Worm (Caenorhabditis elegans) whole organism, early embryonic: ENCODE measurements around the gene Y54E2A.8.
A peak's percentile ranks its signal among the peaks of the same experiment; 100 is the strongest.

Experiments used
- B0310.2 ChIP-seq: sonication (generic microtip); optimal IDR thresholded peaks from 2 replicates; lab custom pipeline; 2016; ENCODE audit warnings: mild to moderate bottlenecking, missing genetic modification characterization, missing compliant biosample characterization
- F13C5.2 ChIP-seq: sonication (generic microtip); optimal IDR thresholded peaks from 2 replicates; lab custom pipeline; 2017; ENCODE audit warnings: mild to moderate bottlenecking, missing genetic modification characterization, inconsistent platforms, missing compliant biosample characterization
- aly-1 ChIP-seq: sonication (generic microtip); optimal IDR thresholded peaks from 2 replicates; lab custom pipeline; 2016; ENCODE audit warnings: missing genetic modification characterization, missing compliant biosample characterization
- ama-1 ChIP-seq: fragments of 150-350 bp; optimal IDR thresholded peaks from 2 replicates; lab custom pipeline; 2014
- ceh-13 ChIP-seq: fragments of 200-800 bp; sonication (Bioruptor generic); optimal IDR thresholded peaks from 2 replicates; lab custom pipeline; 2018; ENCODE audit warnings: mild to moderate bottlenecking, missing genetic modification characterization, missing compliant biosample characterization
- ceh-36 ChIP-seq: sonication (generic microtip); optimal IDR thresholded peaks from 2 replicates; lab custom pipeline; 2016; ENCODE audit warnings: missing genetic modification characterization, inconsistent platforms, missing compliant biosample characterization
- ets-7 ChIP-seq: sonication (generic microtip); optimal IDR thresholded peaks from 2 replicates; lab custom pipeline; 2016; ENCODE audit warnings: missing genotype, missing genetic modification characterization, missing compliant biosample characterization
- flt-1 ChIP-seq: fragments of 200-800 bp; sonication (Bioruptor generic); IDR thresholded peaks from 2 replicates; pipeline ENCODE4 v1.3.6; 2022; ENCODE audit warnings: missing genetic modification characterization, missing compliant biosample characterization
- hmbx-1 ChIP-seq: sonication (generic microtip); optimal IDR thresholded peaks from 2 replicates; lab custom pipeline; 2016; ENCODE audit warnings: mild to moderate bottlenecking, missing genetic modification characterization, missing compliant biosample characterization
- hmg-4 ChIP-seq: fragments of 200-800 bp; sonication (Bioruptor generic); optimal IDR thresholded peaks from 2 replicates; lab custom pipeline; 2018; ENCODE audit warnings: mild to moderate bottlenecking, missing genetic modification characterization, missing compliant biosample characterization
- hnd-1 ChIP-seq: sonication (generic microtip); optimal IDR thresholded peaks from 2 replicates; lab custom pipeline; 2016; ENCODE audit warnings: missing genetic modification characterization, missing compliant biosample characterization
- pes-1 ChIP-seq: fragments of 200-800 bp; sonication (Bioruptor generic); IDR thresholded peaks from 2 replicates; pipeline ENCODE4 v1.3.6; 2022; ENCODE audit warnings: missing genetic modification reagents, missing genetic modification characterization, missing compliant biosample characterization
- scrt-1 ChIP-seq: fragments of 200-800 bp; sonication (Bioruptor generic); IDR thresholded peaks from 2 replicates; pipeline ENCODE4 v1.3.6; 2022; ENCODE audit warnings: missing genetic modification characterization, missing compliant biosample characterization
- sea-1 ChIP-seq: fragments of 200-800 bp; sonication (Bioruptor generic); conservative IDR thresholded peaks from 2 replicates; pipeline ENCODE4 v1.3.6; 2022; ENCODE audit warnings: missing genetic modification characterization, missing compliant biosample characterization
- tbx-11 ChIP-seq: fragments of 200-800 bp; sonication (Bioruptor generic); IDR thresholded peaks from 2 replicates; pipeline ENCODE4 v1.3.6; 2022; ENCODE audit warnings: missing genetic modification characterization, missing compliant biosample characterization
- tbx-37 ChIP-seq: fragments of 200-800 bp; sonication (Bioruptor generic); conservative IDR thresholded peaks from 2 replicates; pipeline ENCODE4 v1.3.6; 2022; ENCODE audit warnings: missing genetic modification reagents, missing genetic modification characterization, missing compliant biosample characterization
- tra-4 ChIP-seq: sonication (generic microtip); optimal IDR thresholded peaks from 2 replicates; lab custom pipeline; 2017; ENCODE audit warnings: missing genetic modification characterization, missing compliant biosample characterization

The Y54E2A.8 gene

DNA sequence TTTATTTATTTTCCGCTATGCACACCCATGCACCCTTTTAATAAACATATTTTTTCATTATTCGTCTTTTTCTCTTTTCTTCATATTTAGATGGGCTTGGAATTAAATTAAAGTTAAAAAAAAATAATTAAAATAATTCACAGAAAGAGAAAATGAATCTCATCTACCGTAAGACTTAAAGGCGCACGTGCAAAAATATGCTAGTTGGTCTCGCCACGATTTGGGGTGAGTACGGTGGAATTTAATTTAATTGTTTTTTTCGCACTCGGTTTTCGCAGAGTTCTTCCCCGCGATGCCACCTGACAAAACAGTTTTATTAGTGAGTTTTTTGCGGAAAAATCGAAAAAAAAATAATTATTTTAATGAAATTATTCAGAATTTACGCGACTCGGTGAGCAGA lies at the start of gene Y54E2A.8:
Gene Y54E2A.8 (plus strand): TSS at position 254 of the 400 bp plus-strand sequence.
- no peak for TF ChIP-seq B0310.2 (tag; lab: Kevin White, UChicago)
- no peak for TF ChIP-seq tbx-37
- no peak for TF ChIP-seq tra-4 (tag; lab: Kevin White, UChicago)
- no peak for TF ChIP-seq hnd-1 (tag; lab: Kevin White, UChicago)
- TF ChIP-seq pes-1: no peak
- TF ChIP-seq sea-1 (GFP tag; lab: Robert Waterston, UW): no peak
- TF ChIP-seq aly-1 (tag; lab: Kevin White, UChicago): no peak
- no peak for TF ChIP-seq tbx-11 (GFP tag; lab: Robert Waterston, UW)
- TF ChIP-seq hmbx-1 (tag; lab: Kevin White, UChicago): no peak
- TF ChIP-seq hmg-4: no peak
- TF ChIP-seq ceh-13 (GFP tag; lab: Kevin White, UChicago): no peak
- no peak for TF ChIP-seq ceh-36 (tag; lab: Kevin White, UChicago)
- no peak for TF ChIP-seq ets-7 (tag; lab: Kevin White, UChicago)
- TF ChIP-seq F13C5.2 (tag; lab: Kevin White, UChicago): no peak
- no peak for TF ChIP-seq ama-1 (lab: Kevin White, UChicago)
- TF ChIP-seq flt-1 (GFP tag; lab: Robert Waterston, UW): no peak
- no peak for TF ChIP-seq scrt-1

DNA sequence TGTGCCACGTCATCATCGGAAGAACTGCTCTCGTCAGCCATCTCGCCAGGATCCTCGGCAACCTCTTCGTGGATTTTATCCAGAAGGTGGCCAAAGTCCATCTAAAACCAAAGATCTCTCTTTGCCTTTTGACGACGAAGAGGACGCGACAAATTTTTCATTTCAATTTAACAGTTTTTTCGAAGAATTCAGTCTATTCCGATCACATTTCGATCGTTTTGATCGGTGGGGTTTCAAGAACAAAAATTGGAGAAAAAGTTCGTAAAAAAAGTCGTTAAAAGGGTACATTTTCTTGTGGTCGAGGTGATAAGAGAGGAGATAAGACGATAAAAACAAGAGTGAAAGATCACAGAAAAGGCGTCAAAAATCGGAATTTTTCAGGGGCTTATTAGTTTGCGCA lies 44.7 kb upstream of the Y54E2A.8 start, which contains the start of gene glna-1:
Gene glna-1 (minus strand): TSS at position 101 of the 400 bp plus-strand sequence.
- TF ChIP-seq tbx-37 (no peak), B0310.2 (tag; lab: Kevin White, UChicago) (no peak), pes-1 (no peak), ceh-36 (tag; lab: Kevin White, UChicago) (no peak), aly-1 (tag; lab: Kevin White, UChicago) (no peak), flt-1 (GFP tag; lab: Robert Waterston, UW) (no peak), F13C5.2 (tag; lab: Kevin White, UChicago) (no peak), sea-1 (GFP tag; lab: Robert Waterston, UW) (no peak), scrt-1 (no peak), tra-4 (tag; lab: Kevin White, UChicago) (no peak), tbx-11 (GFP tag; lab: Robert Waterston, UW) (no peak), ceh-13 (GFP tag; lab: Kevin White, UChicago) (no peak)

DNA sequence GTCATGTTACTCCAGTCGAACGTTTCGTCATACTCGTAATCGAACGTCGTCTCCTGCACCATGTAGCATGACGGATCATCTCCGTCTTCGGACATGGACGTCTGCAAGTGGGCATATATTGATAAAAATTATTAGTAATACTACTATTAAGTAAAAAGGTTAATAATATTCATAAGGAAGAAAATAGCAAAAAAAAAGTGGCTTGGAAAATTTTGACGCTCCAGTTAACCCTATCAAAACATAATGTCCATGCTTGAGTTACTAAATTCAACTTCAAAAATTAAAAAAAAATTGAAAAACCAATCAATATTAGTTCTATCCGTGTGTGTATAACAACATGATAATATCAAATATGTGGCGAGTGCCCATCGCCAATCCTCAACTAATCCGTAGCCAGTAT lies 39.0 kb upstream of the Y54E2A.8 start, which contains the start of gene npr-34:
Gene npr-34 (minus strand): TSS at position 101 of the 400 bp plus-strand sequence.
- TF ChIP-seq sea-1 (GFP tag; lab: Robert Waterston, UW): no peak
- TF ChIP-seq hnd-1 (tag; lab: Kevin White, UChicago): no peak
- no peak for TF ChIP-seq ceh-13 (GFP tag; lab: Kevin White, UChicago)
- no peak for TF ChIP-seq flt-1 (GFP tag; lab: Robert Waterston, UW)
- TF ChIP-seq B0310.2 (tag; lab: Kevin White, UChicago): no peak
- no peak for TF ChIP-seq ceh-36 (tag; lab: Kevin White, UChicago)
- no peak for TF ChIP-seq pes-1
- no peak for TF ChIP-seq aly-1 (tag; lab: Kevin White, UChicago)
- TF ChIP-seq scrt-1: no peak
- no peak for TF ChIP-seq hmg-4
- no peak for TF ChIP-seq ama-1 (lab: Kevin White, UChicago)
- no peak for TF ChIP-seq tbx-37
- TF ChIP-seq tbx-11 (GFP tag; lab: Robert Waterston, UW): no peak
- no peak for TF ChIP-seq hmbx-1 (tag; lab: Kevin White, UChicago)
- TF ChIP-seq tra-4 (tag; lab: Kevin White, UChicago): no peak
- TF ChIP-seq F13C5.2 (tag; lab: Kevin White, UChicago): no peak
- TF ChIP-seq ets-7 (tag; lab: Kevin White, UChicago): no peak

DNA sequence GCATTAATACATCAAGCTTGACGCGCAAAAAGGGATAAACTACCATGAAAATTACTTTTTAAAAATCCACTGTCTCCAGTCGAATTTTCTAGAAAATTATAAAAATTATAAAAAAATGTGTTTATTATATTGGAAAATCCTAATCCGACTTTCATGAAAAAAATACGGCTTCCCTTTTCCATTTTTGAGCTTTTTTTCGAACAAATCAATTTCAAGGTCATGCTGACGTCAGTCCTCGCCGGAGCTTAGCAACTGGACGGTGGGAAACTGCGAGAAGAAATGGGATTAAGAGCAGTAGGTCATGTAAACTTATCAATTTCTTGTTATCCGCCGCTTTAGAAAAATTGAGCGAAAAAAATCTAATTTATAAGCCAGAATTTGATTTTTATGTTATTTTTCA lies 33.0 kb upstream of the Y54E2A.8 start:
- no peak for TF ChIP-seq hnd-1 (tag; lab: Kevin White, UChicago)
- no peak for TF ChIP-seq F13C5.2 (tag; lab: Kevin White, UChicago)
- no peak for TF ChIP-seq scrt-1
- TF ChIP-seq ets-7 (tag; lab: Kevin White, UChicago): no peak
- TF ChIP-seq flt-1 (GFP tag; lab: Robert Waterston, UW): no peak

DNA sequence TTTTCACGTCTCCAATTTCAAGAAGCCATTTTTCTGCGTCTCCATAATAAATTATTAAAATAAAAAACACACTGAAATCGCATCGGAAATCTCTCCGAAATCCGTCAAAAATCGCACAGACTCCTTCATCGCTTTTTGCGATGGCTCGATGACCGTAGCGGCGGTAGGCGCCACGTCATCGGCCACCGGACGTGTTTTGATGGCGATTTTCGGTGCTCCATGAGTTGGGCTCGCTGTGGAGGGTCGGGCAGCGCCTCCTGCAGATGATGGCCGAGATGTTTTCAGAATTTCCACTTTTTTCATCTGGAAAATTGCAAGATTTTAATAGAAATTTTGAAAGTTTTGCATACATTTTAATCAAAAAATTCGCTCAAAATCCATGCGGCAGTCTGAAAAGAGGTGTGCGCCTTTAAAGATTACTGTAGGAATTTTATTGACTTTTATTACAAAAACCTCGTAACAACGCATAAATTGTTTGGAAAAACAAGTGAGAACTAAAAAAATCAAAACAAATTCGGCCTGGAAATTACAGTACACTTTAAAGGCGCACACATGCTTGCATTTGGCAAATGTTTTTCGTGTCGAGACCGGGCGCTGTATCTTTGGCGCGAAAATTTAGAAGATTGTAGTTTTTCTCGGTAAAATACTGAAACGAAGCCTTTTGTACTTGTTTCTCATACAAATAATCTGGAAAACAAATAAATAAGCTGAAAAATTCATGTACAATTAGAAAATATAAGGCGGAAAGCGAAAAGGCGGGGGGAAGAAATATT lies 25.8 kb upstream of the Y54E2A.8 start, which contains the start of gene smg-9:
Gene smg-9 (minus strand): TSS at position 663 of the 773 bp plus-strand sequence.
- TF ChIP-seq scrt-1: 0 out of 2 replicates have a peak, but pooled peaks have one; percentile 25
- TF ChIP-seq ceh-36 (tag; lab: Kevin White, UChicago): no peak

DNA sequence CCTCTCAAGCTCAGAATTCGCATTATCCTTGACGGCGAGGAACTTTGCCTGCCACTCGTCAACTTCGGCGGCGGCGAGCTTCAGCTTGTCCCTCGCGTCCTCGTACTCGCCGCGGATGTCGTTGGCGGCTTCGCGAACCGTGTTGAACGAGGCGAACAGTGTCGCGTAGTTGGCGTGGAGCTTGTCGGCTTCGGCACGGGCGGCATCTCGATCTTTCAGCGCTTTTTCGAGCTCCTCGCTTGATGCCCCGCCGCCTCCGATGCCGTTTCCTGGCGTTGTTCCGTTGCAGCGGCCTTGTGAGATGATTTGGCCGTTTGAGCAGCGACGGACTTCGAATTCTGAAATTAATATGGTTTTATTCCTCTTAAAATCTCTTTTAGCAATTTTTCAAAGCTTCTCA lies 24.9 kb upstream of the Y54E2A.8 start:
- TF ChIP-seq pes-1: no peak

DNA sequence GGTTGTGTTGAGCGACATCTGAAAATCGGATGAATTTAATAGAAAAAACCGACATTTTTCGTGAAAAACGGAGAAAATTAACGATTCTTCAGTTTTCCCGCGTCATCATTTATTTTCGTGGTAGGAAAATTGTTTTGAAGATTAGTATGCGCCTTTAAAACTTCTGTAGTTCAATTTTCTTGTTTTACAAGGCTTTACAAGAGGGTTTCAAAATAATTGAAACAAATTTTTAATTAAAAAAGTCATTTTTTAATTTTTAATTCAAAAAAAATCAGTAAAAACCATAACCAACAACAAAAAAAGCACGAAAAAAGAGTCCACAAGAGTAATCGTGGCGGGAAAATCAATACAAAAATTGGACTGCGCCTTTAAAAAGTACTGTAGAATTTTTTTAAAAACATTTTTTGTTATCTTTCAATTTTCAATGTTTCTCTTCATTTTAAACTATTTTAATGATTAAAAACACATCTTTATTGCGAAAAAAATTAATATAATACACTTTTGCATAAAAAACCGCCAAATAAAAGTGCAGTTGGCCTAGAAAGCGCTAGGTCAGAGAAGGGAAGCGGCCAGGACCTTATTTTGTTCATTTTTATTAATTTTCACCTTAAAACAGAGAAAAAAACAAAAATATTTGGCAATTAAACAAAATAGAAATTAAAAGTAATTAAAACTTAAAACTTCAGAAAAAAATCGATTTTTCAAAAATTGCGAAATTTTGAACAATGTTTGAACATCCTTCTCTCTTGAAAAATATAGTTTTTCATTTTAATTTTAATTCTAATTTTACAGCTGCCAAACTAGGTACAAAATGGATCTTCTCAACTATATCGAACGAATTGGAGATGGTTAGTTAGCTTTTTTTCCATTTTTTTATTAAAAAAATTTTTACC lies 24.0 kb upstream of the Y54E2A.8 start, which contains the start of the genes tac-1 and Y54E2A.4:
Gene tac-1 (minus strand): TSS at position 20 of the 893 bp plus-strand sequence.
Gene Y54E2A.4 (plus strand): TSS at position 765 of the 893 bp plus-strand sequence.
- TF ChIP-seq hmg-4: no peak
- no peak for TF ChIP-seq ceh-13 (GFP tag; lab: Kevin White, UChicago)
- TF ChIP-seq ama-1 (lab: Kevin White, UChicago): no peak
- TF ChIP-seq tbx-11 (GFP tag; lab: Robert Waterston, UW): no peak
- no peak for TF ChIP-seq hnd-1 (tag; lab: Kevin White, UChicago)
- no peak for TF ChIP-seq tra-4 (tag; lab: Kevin White, UChicago)
- TF ChIP-seq flt-1 (GFP tag; lab: Robert Waterston, UW): no peak
